Worm (Caenorhabditis elegans): ENCODE measurements around the gene srlf-17.

The srlf-17 gene

DNA sequence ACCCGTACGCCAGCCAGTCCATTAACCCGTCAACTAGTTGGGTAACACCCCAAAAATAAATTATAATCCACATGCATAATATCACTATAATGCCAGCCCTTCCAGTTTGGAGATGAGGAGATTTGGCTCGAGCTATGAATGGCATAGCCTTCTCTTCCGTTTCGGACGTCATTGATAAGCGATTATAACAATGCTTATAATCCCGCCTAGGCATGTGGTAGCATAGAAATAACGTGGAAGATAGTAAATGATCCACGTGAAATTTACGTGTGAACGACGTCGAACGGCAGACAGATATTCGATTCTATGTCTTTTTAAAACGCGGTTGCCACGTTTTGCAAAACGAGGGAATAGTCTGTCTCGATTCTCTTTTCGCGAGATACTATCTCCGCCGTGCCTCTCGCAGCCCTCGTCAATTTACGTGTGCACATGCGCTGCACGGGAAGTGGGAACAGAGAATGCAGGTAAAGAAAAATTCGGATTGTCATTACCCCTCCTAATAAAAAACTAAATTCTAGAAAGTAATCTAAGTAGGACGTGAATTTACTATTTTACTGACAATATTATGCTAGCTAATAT, 46.4 kb upstream of the srlf-17 start:
- no peak for TF ChIP-seq alr-1 (tag; optimal IDR thresholded peaks at IDR 0.05)
- no peak for TF ChIP-seq nhr-10 (tag; optimal IDR thresholded peaks at IDR 0.05)
- no peak for TF ChIP-seq sma-9 (GFP tag; optimal IDR thresholded peaks at IDR 0.05)
- TF ChIP-seq sma-9 (tag; optimal IDR thresholded peaks at IDR 0.05) = no peak
- peak; percentile 13 for TF ChIP-seq C34F6.9 (tag; optimal IDR thresholded peaks at IDR 0.05)
- TF ChIP-seq gmeb-1 (tag; optimal IDR thresholded peaks at IDR 0.05) = peak; percentile 20
- TF ChIP-seq aly-2 (tag; optimal IDR thresholded peaks at IDR 0.05) = no peak
- no peak for TF ChIP-seq ceh-82 (tag; optimal IDR thresholded peaks at IDR 0.05)
- TF ChIP-seq zag-1 (tag; optimal IDR thresholded peaks at IDR 0.05) = no peak
- TF ChIP-seq mab-5 (tag; optimal IDR thresholded peaks at IDR 0.05) = no peak
- no peak for TF ChIP-seq unc-39 (tag; optimal IDR thresholded peaks at IDR 0.05)
- peak; percentile 52 for TF ChIP-seq crh-2 (tag; optimal IDR thresholded peaks at IDR 0.05)
- TF ChIP-seq ztf-4 (tag; optimal IDR thresholded peaks at IDR 0.05) = no peak
- TF ChIP-seq lin-11 (tag; optimal IDR thresholded peaks at IDR 0.05) = no peak
- TF ChIP-seq mdl-1 (tag; optimal IDR thresholded peaks at IDR 0.05) = no peak
- TF ChIP-seq elt-3 (tag; optimal IDR thresholded peaks at IDR 0.05) = no peak
- no peak for TF ChIP-seq F13H6.1 (tag; optimal IDR thresholded peaks at IDR 0.05)
- TF ChIP-seq lin-13 (GFP tag; optimal IDR thresholded peaks at IDR 0.05) = no peak
- no peak for TF ChIP-seq lin-39 (tag; optimal IDR thresholded peaks at IDR 0.05)
- no peak for TF ChIP-seq nhr-6 (tag; optimal IDR thresholded peaks at IDR 0.05)
- TF ChIP-seq mbf-1 (tag; optimal IDR thresholded peaks at IDR 0.05) = no peak
- TF ChIP-seq nhr-129 (tag; optimal IDR thresholded peaks at IDR 0.05) = peak; percentile 42

DNA sequence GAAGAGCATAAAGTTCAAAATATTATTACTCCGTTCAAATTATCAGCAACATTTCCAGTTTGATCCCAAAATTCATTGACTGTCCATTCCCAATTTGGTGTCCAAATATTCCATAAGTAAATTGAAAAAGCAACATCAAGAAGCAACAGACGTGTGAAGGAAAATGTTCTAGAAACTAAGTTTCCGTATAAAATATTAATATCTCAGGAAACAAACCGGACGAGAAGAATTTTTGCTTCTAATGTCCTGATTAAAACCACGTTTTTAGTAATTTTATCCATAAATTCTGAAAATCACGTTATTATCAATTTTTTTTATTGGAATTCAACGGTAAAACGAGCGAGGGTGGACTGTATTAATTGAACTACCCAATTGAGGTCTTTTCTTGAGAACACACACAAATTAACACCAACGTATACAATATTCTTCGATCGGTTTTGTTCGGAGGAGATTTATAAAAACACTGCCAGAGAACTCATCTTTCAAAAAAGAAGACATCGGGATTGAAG, 44.5 kb upstream of the srlf-17 start, which contains the start of gene pigq-1:
Gene pigq-1 (minus strand): TSS at position 286 of the 509 bp plus-strand sequence.
- TF ChIP-seq lin-11 (tag; optimal IDR thresholded peaks at IDR 0.05) (no peak), C34F6.9 (tag; optimal IDR thresholded peaks at IDR 0.05) (no peak), skn-1 (tag; optimal IDR thresholded peaks at IDR 0.05) (no peak), Y55F3AM.14 (GFP tag; optimal IDR thresholded peaks at IDR 0.05) (peak; percentile 40), unc-55 (GFP tag; optimal IDR thresholded peaks at IDR 0.05) (no peak), sma-3 (GFP tag; optimal IDR thresholded peaks at IDR 0.05) (peak; percentile 46), nhr-129 (tag; optimal IDR thresholded peaks at IDR 0.05) (no peak), ceh-82 (tag; optimal IDR thresholded peaks at IDR 0.05) (no peak), sem-4 (tag; optimal IDR thresholded peaks at IDR 0.05) (peak; percentile 21), unc-39 (tag; optimal IDR thresholded peaks at IDR 0.05) (no peak), nhr-237 (tag; optimal IDR thresholded peaks at IDR 0.05) (no peak), unc-62 (GFP tag; optimal IDR thresholded peaks at IDR 0.05) (no peak), nhr-21 (tag; optimal IDR thresholded peaks at IDR 0.05) (peak; percentile 55), nhr-12 (tag; optimal IDR thresholded peaks at IDR 0.05) (no peak), nhr-11 (tag; optimal IDR thresholded peaks at IDR 0.05) (no peak), alr-1 (tag; optimal IDR thresholded peaks at IDR 0.05) (no peak), gmeb-1 (tag; optimal IDR thresholded peaks at IDR 0.05) (no peak), ztf-1 (GFP tag; conservative IDR thresholded peaks at IDR 0.05) (no peak), nhr-25 (tag; optimal IDR thresholded peaks at IDR 0.05) (peak; percentile 46), mdl-1 (tag; optimal IDR thresholded peaks at IDR 0.05) (no peak), fos-1 (tag; optimal IDR thresholded peaks at IDR 0.05) (no peak), mbf-1 (tag; optimal IDR thresholded peaks at IDR 0.05) (no peak), nhr-10 (tag; optimal IDR thresholded peaks at IDR 0.05) (no peak), egl-27 (tag; optimal IDR thresholded peaks at IDR 0.05) (no peak), ZK546.5 (tag; optimal IDR thresholded peaks at IDR 0.05) (peak; percentile 20), ceh-16 (tag; optimal IDR thresholded peaks at IDR 0.05) (no peak), sma-9 (GFP tag; optimal IDR thresholded peaks at IDR 0.05) (no peak), sma-9 (tag; optimal IDR thresholded peaks at IDR 0.05) (no peak), nhr-6 (tag; optimal IDR thresholded peaks at IDR 0.05) (no peak), lin-39 (tag; optimal IDR thresholded peaks at IDR 0.05) (no peak), ama-1 (optimal IDR thresholded peaks at IDR 0.05) (peak; percentile 14), nhr-77 (tag; optimal IDR thresholded peaks at IDR 0.05) (no peak), zag-1 (tag; optimal IDR thresholded peaks at IDR 0.05) (no peak), aly-2 (tag; optimal IDR thresholded peaks at IDR 0.05) (no peak), lsy-2 (tag; optimal IDR thresholded peaks at IDR 0.05) (peak in 1 of 2 experiments; percentile 64), nhr-23 (tag; optimal IDR thresholded peaks at IDR 0.05) (no peak), blmp-1 (tag; optimal IDR thresholded peaks at IDR 0.05; ENCODE audit: insufficient read depth) (no peak), F13H6.1 (tag; optimal IDR thresholded peaks at IDR 0.05) (peak; percentile 5), elt-3 (tag; optimal IDR thresholded peaks at IDR 0.05) (no peak), elt-1 (tag; optimal IDR thresholded peaks at IDR 0.05) (no peak), ztf-4 (tag; optimal IDR thresholded peaks at IDR 0.05) (peak; percentile 23), R02D3.7 (tag; optimal IDR thresholded peaks at IDR 0.05) (no peak), peb-1 (tag; optimal IDR thresholded peaks at IDR 0.05) (no peak), dmd-4 (tag; optimal IDR thresholded peaks at IDR 0.05) (no peak), snpc-4 (tag; optimal IDR thresholded peaks at IDR 0.05) (no peak), crh-2 (tag; optimal IDR thresholded peaks at IDR 0.05) (peak; percentile 57), mab-5 (tag; optimal IDR thresholded peaks at IDR 0.05) (no peak), ztf-11 (tag; optimal IDR thresholded peaks at IDR 0.05) (no peak), lin-13 (GFP tag; optimal IDR thresholded peaks at IDR 0.05) (peak; percentile 45)
